Worm (Caenorhabditis elegans) whole organism, L1 larva: Measurements from ENCODE around the gene C47A10.12.

Experiments used
- ama-1 ChIP-seq: fragments of 150-350 bp; optimal IDR thresholded peaks from 2 replicates; lab custom pipeline; 2014
- ces-1 ChIP-seq: fragments of 150-350 bp; optimal IDR thresholded peaks from 2 replicates; lab custom pipeline; 2014; ENCODE audit warnings: missing biosample characterization, missing genetic modification reagents, missing genetic modification characterization
- egl-27 ChIP-seq, 2 experiments: fragments of 150-350 bp in 1 of 2; sonication (generic microtip); optimal IDR thresholded peaks; 3 replicates each; lab custom pipeline; 2017 to 2018; ENCODE audit warnings: missing biosample characterization in 2 of 2, missing genetic modification characterization in 2 of 2, missing genetic modification reagents in 2 of 2
- lin-35 ChIP-seq, 2 experiments: fragments of 150-350 bp; optimal IDR thresholded peaks; 2 replicates each; lab custom pipeline; 2014; ENCODE audit warnings: missing biosample characterization in 2 of 2, missing genetic modification characterization in 2 of 2, missing genetic modification reagents in 2 of 2
- nhr-71 ChIP-seq: sonication (generic microtip); optimal IDR thresholded peaks from 2 replicates; lab custom pipeline; 2016; ENCODE audit warnings: mild to moderate bottlenecking, missing genetic modification characterization, moderate library complexity, missing compliant biosample characterization
- rnt-1 ChIP-seq: sonication (generic microtip); optimal IDR thresholded peaks from 2 replicates; lab custom pipeline; 2016; ENCODE audit warnings: mild to moderate bottlenecking, missing genetic modification characterization, moderate library complexity, missing compliant biosample characterization
- unc-86 ChIP-seq: sonication (generic microtip); optimal IDR thresholded peaks from 2 replicates; lab custom pipeline; 2016; ENCODE audit warnings: missing genetic modification characterization, missing compliant biosample characterization

ce11 chrV:17765077-17765476 is 12.6 kb upstream of the C47A10.12 start, which contains the start of the genes C47A10.16 and srh-283:
- TF ChIP-seq egl-27 (tag; optimal IDR thresholded peaks at IDR 0.05; lab: Kevin White, UChicago) (no peak), nhr-71 (no peak), unc-86 (tag; lab: Kevin White, UChicago) (no peak), ama-1 (no peak), rnt-1 (tag; lab: Kevin White, UChicago) (no peak), lin-35 (GFP tag; optimal IDR thresholded peaks at IDR 0.05; lab: Kevin White, UChicago) (no peak), ces-1 (GFP tag; lab: Kevin White, UChicago) (no peak)
